Worm (Caenorhabditis elegans) whole organism, young adult: ENCODE data around the gene hut-1.

ENCODE experiments used
- Y56A3A.18 ChIP-seq: fragments of 200-800 bp; sonication (Bioruptor generic); IDR thresholded peaks from 2 replicates; pipeline ENCODE4 v1.3.6; 2022; ENCODE audit warnings: missing genetic modification reagents, missing genetic modification characterization, missing compliant biosample characterization
- ama-1 ChIP-seq, 3 experiments: fragments of 150-350 bp in 1 of 3; sonication (generic microtip) in 2 of 3; optimal IDR thresholded peaks; 2 replicates each; lab custom pipeline; 2014 to 2018; ENCODE audit warnings: missing biosample characterization in 2 of 3, missing genetic modification characterization in 2 of 3, missing genetic modification reagents in 2 of 3
- mes-4 ChIP-seq: sonication (generic microtip); optimal IDR thresholded peaks from 2 replicates; lab custom pipeline; 2016; ENCODE audit warnings: missing genotype, missing genetic modification characterization, missing compliant biosample characterization
- pha-4 ChIP-seq: fragments of 150-350 bp; sonication (generic microtip); optimal IDR thresholded peaks from 2 replicates; lab custom pipeline; 2014; ENCODE audit warnings: missing biosample characterization, missing genetic modification reagents, missing genetic modification characterization

- TF ChIP-seq pha-4 (tag; lab: Kevin White, UChicago) (no peak), ama-1 (optimal IDR thresholded peaks at IDR 0.05; lab: Kevin White, UChicago) (no peak), ama-1 (GFP tag; optimal IDR thresholded peaks at IDR 0.05; lab: Kevin White, UChicago) (peak in 1 of 2 experiments; percentile 23), Y56A3A.18 (no peak), mes-4 (tag; lab: Kevin White, UChicago) (no peak)
Measured at ce11 chrIII:12686457-12687250, 24.7 kb upstream of the hut-1 start.
